Worm (Caenorhabditis elegans) whole organism, L4 larva: ENCODE results near the gene sra-27.

Experiments used
- F10B5.3 ChIP-seq: sonication (generic microtip); optimal IDR thresholded peaks from 2 replicates; lab custom pipeline; 2016; ENCODE audit warnings: mild to moderate bottlenecking, missing genetic modification characterization, missing compliant biosample characterization
- F44E2.7 ChIP-seq: fragments of 200-800 bp; sonication (Bioruptor generic); IDR thresholded peaks from 2 replicates; pipeline ENCODE4 v2.1.2; 2022; ENCODE audit warnings: missing genetic modification characterization, missing compliant biosample characterization
- F49E8.2 ChIP-seq: sonication (generic microtip); optimal IDR thresholded peaks from 2 replicates; lab custom pipeline; 2016; ENCODE audit warnings: missing compliant biosample characterization, mild to moderate bottlenecking, missing genetic modification characterization, borderline replicate concordance
- T20F7.1 ChIP-seq: fragments of 200-800 bp; sonication (Bioruptor generic); optimal IDR thresholded peaks from 2 replicates; lab custom pipeline; 2018; ENCODE audit warnings: mild to moderate bottlenecking, missing genetic modification characterization, missing compliant biosample characterization
- T26A8.4 ChIP-seq: fragments of 200-800 bp; sonication (Bioruptor generic); IDR thresholded peaks from 2 replicates; pipeline ENCODE4 v1.3.6; 2022; ENCODE audit warnings: missing genetic modification characterization, missing compliant biosample characterization
- Y105C5A.15 ChIP-seq: fragments of 200-800 bp; sonication (Bioruptor generic); IDR thresholded peaks from 2 replicates; pipeline ENCODE4 v1.3.6; 2022; ENCODE audit warnings: missing genetic modification characterization, missing compliant biosample characterization
- Y5F2A.4 ChIP-seq: fragments of 200-800 bp; sonication (Bioruptor generic); optimal IDR thresholded peaks from 2 replicates; lab custom pipeline; 2018; ENCODE audit warnings: mild to moderate bottlenecking, missing genetic modification characterization, missing compliant biosample characterization
- Y75B8A.6 ChIP-seq: fragments of 200-800 bp; sonication (Bioruptor generic); IDR thresholded peaks from 2 replicates; pipeline ENCODE4 v1.3.6; 2022; ENCODE audit warnings: missing genetic modification reagents, missing genetic modification characterization, missing compliant biosample characterization
- ZK546.5 ChIP-seq, 2 experiments: sonication (generic microtip); optimal IDR thresholded peaks; 2 replicates each; lab custom pipeline; 2017; ENCODE audit warnings: missing biosample characterization in 2 of 2, missing genetic modification characterization in 2 of 2
- ama-1 ChIP-seq: fragments of 150-350 bp; optimal IDR thresholded peaks from 2 replicates; lab custom pipeline; 2014; ENCODE audit warnings: inconsistent platforms, mixed read lengths
- arid-1 ChIP-seq: fragments of 200-800 bp; sonication (Bioruptor generic); conservative IDR thresholded peaks from 2 replicates; pipeline ENCODE4 v1.3.6; 2022; ENCODE audit warnings: missing genetic modification reagents, missing genetic modification characterization, missing compliant biosample characterization
- ceh-62 ChIP-seq: sonication (generic microtip); optimal IDR thresholded peaks from 2 replicates; lab custom pipeline; 2017; ENCODE audit warnings: missing biosample characterization, missing genetic modification characterization
- ctbp-1 ChIP-seq: fragments of 200-800 bp; sonication (Bioruptor generic); IDR thresholded peaks from 2 replicates; pipeline ENCODE4 v1.3.6; 2022; ENCODE audit warnings: missing genetic modification reagents, missing genetic modification characterization, missing compliant biosample characterization
- daf-16 ChIP-seq, 3 experiments: sonication (generic microtip); optimal IDR thresholded peaks; 2 replicates each; lab custom pipeline; 2016 to 2017; ENCODE audit warnings: missing genetic modification characterization in 3 of 3, missing genetic modification reagents in 3 of 3, mild to moderate bottlenecking in 2 of 3, missing compliant biosample characterization in 2 of 3, missing biosample characterization in 1 of 3, moderate library complexity in 1 of 3
- dmd-8 ChIP-seq: fragments of 200-800 bp; sonication (Bioruptor generic); IDR thresholded peaks from 2 replicates; pipeline ENCODE4 v1.3.6; 2022; ENCODE audit warnings: missing genetic modification characterization, missing compliant biosample characterization
- dve-1 ChIP-seq: sonication (generic microtip); optimal IDR thresholded peaks from 2 replicates; lab custom pipeline; 2017; ENCODE audit warnings: antibody characterized with exemption, mild to moderate bottlenecking, missing genetic modification characterization, missing compliant biosample characterization; ENCODE audit not compliant: insufficient read depth
- fkh-10 ChIP-seq: fragments of 150-350 bp; optimal IDR thresholded peaks from 2 replicates; lab custom pipeline; 2014; ENCODE audit warnings: missing biosample characterization, missing genetic modification reagents, missing genetic modification characterization
- gei-8 ChIP-seq: fragments of 200-800 bp; sonication (Bioruptor generic); optimal IDR thresholded peaks from 2 replicates; lab custom pipeline; 2018; ENCODE audit warnings: mild to moderate bottlenecking, missing genetic modification characterization, missing compliant biosample characterization
- hlh-30 ChIP-seq: sonication (generic microtip); optimal IDR thresholded peaks from 2 replicates; lab custom pipeline; 2017; ENCODE audit warnings: antibody characterized with exemption, mild to moderate bottlenecking, missing genetic modification characterization, missing compliant biosample characterization; ENCODE audit not compliant: insufficient read depth
- jun-1 ChIP-seq: fragments of 150-350 bp; optimal IDR thresholded peaks from 2 replicates; lab custom pipeline; 2014; ENCODE audit warnings: missing biosample characterization, missing genetic modification reagents, missing genetic modification characterization
- lin-13 ChIP-seq: fragments of 150-350 bp; optimal IDR thresholded peaks from 2 replicates; lab custom pipeline; 2014; ENCODE audit warnings: missing biosample characterization, missing genetic modification reagents, missing genetic modification characterization
- lin-29 ChIP-seq: fragments of 200-800 bp; sonication (Bioruptor generic); IDR thresholded peaks from 2 replicates; pipeline ENCODE4 v1.3.6; 2022; ENCODE audit warnings: missing genetic modification reagents, missing genetic modification characterization, missing compliant biosample characterization
- lin-38 ChIP-seq: fragments of 200-800 bp; sonication (Bioruptor generic); IDR thresholded peaks from 2 replicates; pipeline ENCODE4 v1.3.6; 2022; ENCODE audit warnings: missing genetic modification reagents, missing genetic modification characterization, missing compliant biosample characterization
- lin-39 ChIP-seq: fragments of 150-350 bp; optimal IDR thresholded peaks from 2 replicates; lab custom pipeline; 2014; ENCODE audit warnings: missing biosample characterization, missing genetic modification reagents, missing genetic modification characterization
- lsy-2 ChIP-seq, 2 experiments: fragments of 150-350 bp in 1 of 2; sonication (generic microtip) in 1 of 2; optimal IDR thresholded peaks; 2 replicates each; lab custom pipeline; 2014 to 2017; ENCODE audit warnings: missing biosample characterization in 2 of 2, missing genetic modification characterization in 2 of 2
- madf-5 ChIP-seq, 2 experiments: fragments of 200-800 bp; sonication (Bioruptor generic); IDR thresholded peaks; 2 replicates each; pipeline ENCODE4 v1.3.6; 2022; ENCODE audit warnings: missing compliant biosample characterization in 2 of 2, missing genetic modification characterization in 2 of 2
- mep-1 ChIP-seq: fragments of 150-350 bp; sonication (generic microtip); optimal IDR thresholded peaks from 3 replicates; lab custom pipeline; 2014; ENCODE audit warnings: missing biosample characterization, missing genetic modification characterization
- nhr-102 ChIP-seq: sonication (generic microtip); optimal IDR thresholded peaks from 2 replicates; lab custom pipeline; 2016; ENCODE audit warnings: mild to moderate bottlenecking, missing genetic modification characterization, moderate library complexity, missing compliant biosample characterization
- nhr-111 ChIP-seq: fragments of 200-800 bp; sonication (Bioruptor generic); optimal IDR thresholded peaks from 2 replicates; lab custom pipeline; 2018; ENCODE audit warnings: mild to moderate bottlenecking, missing genetic modification characterization, missing compliant biosample characterization
- nhr-237 ChIP-seq: sonication (generic microtip); optimal IDR thresholded peaks from 2 replicates; lab custom pipeline; 2017; ENCODE audit warnings: missing biosample characterization, missing genetic modification characterization
- nhr-41 ChIP-seq: fragments of 200-800 bp; sonication (Bioruptor generic); IDR thresholded peaks from 2 replicates; pipeline ENCODE4 v1.3.6; 2022; ENCODE audit warnings: missing genetic modification reagents, missing genetic modification characterization, missing compliant biosample characterization
- nhr-48 ChIP-seq: sonication (generic microtip); optimal IDR thresholded peaks from 2 replicates; lab custom pipeline; 2016; ENCODE audit warnings: mild to moderate bottlenecking, missing genetic modification characterization, missing compliant biosample characterization
- pqm-1 ChIP-seq: sonication (generic microtip); optimal IDR thresholded peaks from 2 replicates; lab custom pipeline; 2017; ENCODE audit warnings: missing biosample characterization, missing genetic modification characterization
- set-16 ChIP-seq: fragments of 200-800 bp; sonication (Bioruptor generic); IDR thresholded peaks from 2 replicates; pipeline ENCODE4 v1.3.6; 2022; ENCODE audit warnings: missing genetic modification reagents, missing genetic modification characterization, missing compliant biosample characterization
- snpc-1.2 ChIP-seq: fragments of 200-800 bp; sonication (Bioruptor generic); IDR thresholded peaks from 2 replicates; pipeline ENCODE4 v1.3.6; 2022; ENCODE audit warnings: missing genetic modification reagents, missing genetic modification characterization, missing compliant biosample characterization
- snpc-4 ChIP-seq: fragments of 150-350 bp; optimal IDR thresholded peaks from 2 replicates; lab custom pipeline; 2014; ENCODE audit warnings: missing biosample characterization, missing genetic modification characterization
- spr-1 ChIP-seq: sonication (generic microtip); optimal IDR thresholded peaks from 2 replicates; lab custom pipeline; 2016; ENCODE audit warnings: mild to moderate bottlenecking, missing genetic modification characterization, missing compliant biosample characterization
- tra-1 ChIP-seq: fragments of 200-800 bp; sonication (Bioruptor generic); IDR thresholded peaks from 2 replicates; pipeline ENCODE4 v1.3.6; 2022; ENCODE audit warnings: missing genetic modification reagents, missing genetic modification characterization, missing compliant biosample characterization
- unc-62 ChIP-seq, 3 experiments: fragments of 150-350 bp in 1 of 3; sonication (generic microtip); optimal IDR thresholded peaks in 2 of 3; peaks in 1 of 3; 1 replicate in 1 of 3; 2 replicates in 2 of 3; lab custom pipeline; 2014 to 2017; ENCODE audit warnings: missing biosample characterization in 3 of 3, missing genetic modification characterization in 3 of 3, missing genetic modification reagents in 3 of 3, missing genotype in 1 of 3
- vab-7 ChIP-seq: fragments of 200-800 bp; sonication (Bioruptor generic); IDR thresholded peaks from 2 replicates; pipeline ENCODE4 v1.3.6; 2022; ENCODE audit warnings: missing genetic modification reagents, missing genetic modification characterization, missing compliant biosample characterization
- zag-1 ChIP-seq: fragments of 150-350 bp; optimal IDR thresholded peaks from 2 replicates; lab custom pipeline; 2014; ENCODE audit warnings: missing biosample characterization, missing genetic modification characterization
- zip-2 ChIP-seq: fragments of 150-350 bp; optimal IDR thresholded peaks from 2 replicates; lab custom pipeline; 2014; ENCODE audit warnings: missing biosample characterization, missing genetic modification characterization

sra-27 gene

ce11 chrII:6587264-6587870, 18.6 kb downstream of the sra-27 start, which contains the start of gene C56C10.7:
TSS of gene C56C10.7 (minus strand) at chrII:6587575.
- TF ChIP-seq dmd-8 (GFP tag; lab: Robert Waterston, UW) (no peak), snpc-1.2 (peak; percentile 54), daf-16 (GFP tag; optimal IDR thresholded peaks at IDR 0.05; lab: Kevin White, UChicago) (no peak), daf-16 (tag; optimal IDR thresholded peaks at IDR 0.05; lab: Kevin White, UChicago) (peak; percentile 14), madf-5 (GFP tag; IDR thresholded peaks at IDR 0.05; lab: Robert Waterston, UW) (0 out of 4 replicates have a peak, but pooled peaks of 1 of the 2 experiments have one; percentile 39), Y75B8A.6 (GFP tag; lab: Robert Waterston, UW) (0 out of 2 replicates have a peak, but pooled peaks have one; percentile 48), vab-7 (GFP tag; lab: Robert Waterston, UW) (no peak), dve-1 (tag; lab: Kevin White, UChicago) (peak; percentile 33), nhr-48 (tag; lab: Kevin White, UChicago) (peak; percentile 12), zip-2 (tag; lab: Kevin White, UChicago) (no peak), lin-29 (GFP tag; lab: Robert Waterston, UW) (no peak), snpc-4 (tag; lab: Kevin White, UChicago) (no peak), Y5F2A.4 (GFP tag; lab: Kevin White, UChicago) (peak; percentile 3), tra-1 (GFP tag; lab: Robert Waterston, UW) (0 out of 2 replicates have a peak, but pooled peaks have one; percentile 16), ceh-62 (tag; lab: Kevin White, UChicago) (no peak), zag-1 (no peak), F49E8.2 (tag; lab: Kevin White, UChicago) (peak; percentile 64), arid-1 (peak; percentile 72), nhr-41 (GFP tag; lab: Robert Waterston, UW) (no peak; the same call in 1 of the 2 replicates), hlh-30 (tag; lab: Kevin White, UChicago) (no peak), T26A8.4 (GFP tag; lab: Robert Waterston, UW) (peak; percentile 40; the same call in 1 of the 2 replicates), ama-1 (lab: Kevin White, UChicago) (peak; percentile 74), lin-13 (GFP tag; lab: Kevin White, UChicago) (no peak), gei-8 (no peak), nhr-111 (peak; percentile 46), spr-1 (tag; lab: Kevin White, UChicago) (peak; percentile 10), set-16 (GFP tag; lab: Robert Waterston, UW) (no peak), unc-62 (GFP tag; optimal IDR thresholded peaks at IDR 0.05 in 1 of 2; lab: Kevin White, UChicago) (no peak), unc-62 (tag; optimal IDR thresholded peaks at IDR 0.05; lab: Kevin White, UChicago) (no peak), jun-1 (tag; lab: Kevin White, UChicago) (no peak), lin-38 (peak; percentile 74), fkh-10 (GFP tag; lab: Kevin White, UChicago) (no peak), Y105C5A.15 (GFP tag; lab: Robert Waterston, UW) (no peak), ctbp-1 (GFP tag; lab: Robert Waterston, UW) (peak; percentile 39; the same call in 1 of the 2 replicates), pqm-1 (tag; lab: Kevin White, UChicago) (no peak), ZK546.5 (tag; optimal IDR thresholded peaks at IDR 0.05; lab: Kevin White, UChicago) (no peak), T20F7.1 (GFP tag; lab: Kevin White, UChicago) (peak; percentile 73), nhr-237 (tag; lab: Kevin White, UChicago) (no peak), mep-1 (peak; percentile 30), nhr-102 (peak; percentile 58), F10B5.3 (tag; lab: Kevin White, UChicago) (peak; percentile 31), F44E2.7 (GFP tag; lab: Robert Waterston, UW) (0 out of 2 replicates have a peak, but pooled peaks have one; percentile 72), lsy-2 (tag; optimal IDR thresholded peaks at IDR 0.05; lab: Kevin White, UChicago) (peak in 1 of 2 experiments; percentile 64), lin-39 (tag; lab: Kevin White, UChicago) (no peak)
